Worm (Caenorhabditis elegans) whole organism, early embryonic: ENCODE data around the gene cyp-37B1.

Source experiments
- B0310.2 ChIP-seq: sonication (generic microtip); optimal IDR thresholded peaks from 2 replicates; lab custom pipeline; 2016; ENCODE audit warnings: mild to moderate bottlenecking, missing genetic modification characterization, missing compliant biosample characterization
- F13C5.2 ChIP-seq: sonication (generic microtip); optimal IDR thresholded peaks from 2 replicates; lab custom pipeline; 2017; ENCODE audit warnings: mild to moderate bottlenecking, missing genetic modification characterization, inconsistent platforms, missing compliant biosample characterization
- aly-1 ChIP-seq: sonication (generic microtip); optimal IDR thresholded peaks from 2 replicates; lab custom pipeline; 2016; ENCODE audit warnings: missing genetic modification characterization, missing compliant biosample characterization
- ama-1 ChIP-seq: fragments of 150-350 bp; optimal IDR thresholded peaks from 2 replicates; lab custom pipeline; 2014
- ceh-13 ChIP-seq: fragments of 200-800 bp; sonication (Bioruptor generic); optimal IDR thresholded peaks from 2 replicates; lab custom pipeline; 2018; ENCODE audit warnings: mild to moderate bottlenecking, missing genetic modification characterization, missing compliant biosample characterization
- ets-7 ChIP-seq: sonication (generic microtip); optimal IDR thresholded peaks from 2 replicates; lab custom pipeline; 2016; ENCODE audit warnings: missing genotype, missing genetic modification characterization, missing compliant biosample characterization
- flt-1 ChIP-seq: fragments of 200-800 bp; sonication (Bioruptor generic); IDR thresholded peaks from 2 replicates; pipeline ENCODE4 v1.3.6; 2022; ENCODE audit warnings: missing genetic modification characterization, missing compliant biosample characterization
- hmg-4 ChIP-seq: fragments of 200-800 bp; sonication (Bioruptor generic); optimal IDR thresholded peaks from 2 replicates; lab custom pipeline; 2018; ENCODE audit warnings: mild to moderate bottlenecking, missing genetic modification characterization, missing compliant biosample characterization
- tbx-11 ChIP-seq: fragments of 200-800 bp; sonication (Bioruptor generic); IDR thresholded peaks from 2 replicates; pipeline ENCODE4 v1.3.6; 2022; ENCODE audit warnings: missing genetic modification characterization, missing compliant biosample characterization
- tra-4 ChIP-seq: sonication (generic microtip); optimal IDR thresholded peaks from 2 replicates; lab custom pipeline; 2017; ENCODE audit warnings: missing genetic modification characterization, missing compliant biosample characterization

- TF ChIP-seq tra-4 (no peak), F13C5.2 (tag; lab: Kevin White, UChicago) (no peak), ets-7 (tag; lab: Kevin White, UChicago) (no peak), ama-1 (no peak), hmg-4 (GFP tag; lab: Kevin White, UChicago) (no peak), B0310.2 (tag; lab: Kevin White, UChicago) (no peak), ceh-13 (GFP tag; lab: Kevin White, UChicago) (no peak), aly-1 (tag; lab: Kevin White, UChicago) (no peak), tbx-11 (no peak), flt-1 (GFP tag; lab: Robert Waterston, UW) (no peak)
These were observed 21.9 kb downstream of the cyp-37B1 start for ce11 chrV:16299834-16300233.
